Worm (Caenorhabditis elegans) whole organism, mixed stage, embryonic: Measurements from ENCODE around the gene D1046.18.

Experiments used
- ceh-83 ChIP-seq: fragments of 200-800 bp; sonication (Bioruptor generic); optimal IDR thresholded peaks from 2 replicates; lab custom pipeline; 2018; ENCODE audit warnings: mild to moderate bottlenecking, missing genetic modification characterization, missing compliant biosample characterization
- cnd-1 ChIP-seq: fragments of 200-800 bp; sonication (Bioruptor generic); optimal IDR thresholded peaks from 2 replicates; lab custom pipeline; 2018; ENCODE audit warnings: mild to moderate bottlenecking, missing genetic modification characterization, missing compliant biosample characterization
- elt-3 ChIP-seq: fragments of 150-350 bp; optimal IDR thresholded peaks from 2 replicates; lab custom pipeline; 2014; ENCODE audit warnings: missing biosample characterization, missing genetic modification characterization
- lsy-2 ChIP-seq: fragments of 150-350 bp; optimal IDR thresholded peaks from 2 replicates; lab custom pipeline; 2014; ENCODE audit warnings: missing biosample characterization, missing genetic modification characterization
- nhr-12 ChIP-seq: fragments of 150-350 bp; optimal IDR thresholded peaks from 2 replicates; lab custom pipeline; 2014; ENCODE audit warnings: missing biosample characterization, missing genetic modification characterization
- nhr-28 ChIP-seq: fragments of 150-350 bp; optimal IDR thresholded peaks from 2 replicates; lab custom pipeline; 2014; ENCODE audit warnings: missing biosample characterization, missing genetic modification characterization
- pha-4 ChIP-seq: fragments of 150-350 bp; optimal IDR thresholded peaks from 2 replicates; lab custom pipeline; 2018; ENCODE audit warnings: missing biosample characterization, missing genetic modification reagents, missing genetic modification characterization
- snpc-4 ChIP-seq: fragments of 150-350 bp; optimal IDR thresholded peaks from 2 replicates; lab custom pipeline; 2014; ENCODE audit warnings: missing biosample characterization, missing genetic modification characterization
- unc-39 ChIP-seq: fragments of 150-350 bp; optimal IDR thresholded peaks from 2 replicates; lab custom pipeline; 2014; ENCODE audit warnings: missing biosample characterization, missing genetic modification characterization
- unc-62 ChIP-seq: fragments of 150-350 bp; optimal IDR thresholded peaks from 2 replicates; lab custom pipeline; 2014; ENCODE audit warnings: missing biosample characterization, missing genetic modification reagents, missing genetic modification characterization
- ztf-11 ChIP-seq: fragments of 150-350 bp; optimal IDR thresholded peaks from 2 replicates; lab custom pipeline; 2014; ENCODE audit warnings: missing biosample characterization, missing genetic modification characterization

DNA sequence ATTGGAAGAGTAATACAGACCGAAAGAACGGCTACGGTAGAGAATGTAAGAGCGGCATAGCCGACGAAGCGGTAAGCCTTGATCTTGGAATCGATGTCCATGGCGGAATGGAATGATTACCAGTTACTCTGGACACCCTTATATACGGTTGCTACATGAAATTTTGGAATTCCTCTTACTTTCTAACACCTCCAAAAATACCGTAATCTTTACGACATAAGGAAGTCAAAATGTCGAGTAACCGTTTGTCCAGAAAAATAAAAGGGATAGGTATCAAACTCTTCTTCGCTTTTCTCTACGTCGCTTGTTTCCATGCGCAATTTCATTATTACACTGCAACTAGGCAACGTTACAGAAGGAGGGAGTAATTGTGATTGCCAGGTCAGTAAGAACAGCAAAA is 49.7 kb downstream of the D1046.18 start, which contains the start of gene col-119:
- no peak for TF ChIP-seq ceh-83 (GFP tag; lab: Kevin White, UChicago)
- TF ChIP-seq unc-39 (tag; lab: Kevin White, UChicago) = no peak
- TF ChIP-seq lsy-2 (tag; lab: Kevin White, UChicago) = no peak
- TF ChIP-seq nhr-12 (tag; lab: Kevin White, UChicago) = no peak
- TF ChIP-seq pha-4 (tag; lab: Kevin White, UChicago) = no peak
- TF ChIP-seq elt-3 (tag; lab: Kevin White, UChicago) = no peak
- no peak for TF ChIP-seq cnd-1
- TF ChIP-seq ztf-11 (tag; lab: Kevin White, UChicago) = no peak
- TF ChIP-seq nhr-28 (tag; lab: Kevin White, UChicago) = no peak
- no peak for TF ChIP-seq unc-62 (GFP tag; lab: Kevin White, UChicago)
- TF ChIP-seq snpc-4 = no peak
